Fruit fly (Drosophila melanogaster) whole organism, embryonic: ENCODE measurements around the gene CG6409.

ENCODE experiments used
- Abd-B ChIP-seq: fragments of 200-800 bp; sonication (Bioruptor generic); optimal IDR thresholded peaks from 2 replicates; lab custom pipeline; 2018; ENCODE audit warnings: missing biosample characterization, mild to moderate bottlenecking, missing genetic modification characterization, moderate library complexity
- Adf1 ChIP-seq: fragments of 200-800 bp; sonication (Bioruptor generic); IDR thresholded peaks from 2 replicates; pipeline ENCODE4 v1.3.6; 2022; ENCODE audit warnings: missing biosample characterization, missing genetic modification characterization
- CG10462 ChIP-seq: fragments of 200-800 bp; sonication (Bioruptor generic); optimal IDR thresholded peaks from 2 replicates; lab custom pipeline; 2016; ENCODE audit warnings: missing biosample characterization, missing genetic modification characterization
- CG12769 ChIP-seq: fragments of 200-800 bp; sonication (Bioruptor generic); optimal IDR thresholded peaks from 2 replicates; lab custom pipeline; 2019; ENCODE audit warnings: missing biosample characterization, mild to moderate bottlenecking, missing genetic modification characterization, moderate library complexity
- CG13894 ChIP-seq: fragments of 200-800 bp; sonication (Bioruptor generic); optimal IDR thresholded peaks from 3 replicates; lab custom pipeline; 2018; ENCODE audit warnings: missing biosample characterization, mild to moderate bottlenecking, missing genetic modification characterization, moderate library complexity
- CG15011 ChIP-seq: fragments of 200-800 bp; sonication (Bioruptor generic); optimal IDR thresholded peaks from 3 replicates; lab custom pipeline; 2018; ENCODE audit warnings: missing biosample characterization, mild to moderate bottlenecking, missing genetic modification characterization
- CG1602 ChIP-seq: fragments of 200-800 bp; sonication (Bioruptor generic); optimal IDR thresholded peaks from 3 replicates; lab custom pipeline; 2016; ENCODE audit warnings: missing biosample characterization, missing genetic modification characterization
- CG16779 ChIP-seq: fragments of 200-800 bp; sonication (Bioruptor generic); IDR thresholded peaks from 2 replicates; pipeline ENCODE4 v1.3.6; 2022; ENCODE audit warnings: missing biosample characterization, missing genetic modification characterization
- CG16813 ChIP-seq: fragments of 200-800 bp; sonication (Bioruptor generic); IDR thresholded peaks from 3 replicates; pipeline ENCODE4 v1.3.6; 2022; ENCODE audit warnings: missing biosample characterization, missing genetic modification characterization; ENCODE audit not compliant: partially characterized antibody
- CG16815 ChIP-seq: fragments of 200-800 bp; sonication (Bioruptor generic); optimal IDR thresholded peaks from 3 replicates; lab custom pipeline; 2017; ENCODE audit warnings: missing biosample characterization, mild to moderate bottlenecking, missing genetic modification characterization
- CG17361 ChIP-seq: fragments of 200-800 bp; sonication (Bioruptor generic); IDR thresholded peaks from 3 replicates; pipeline ENCODE4 v1.3.6; 2022; ENCODE audit warnings: missing biosample characterization, missing genetic modification characterization
- CG18011 ChIP-seq: fragments of 200-800 bp; sonication (Bioruptor generic); optimal IDR thresholded peaks from 2 replicates; lab custom pipeline; 2017; ENCODE audit warnings: missing biosample characterization, missing genetic modification characterization, mild to moderate bottlenecking, moderate library complexity, missing genotype
- CG18476 ChIP-seq: fragments of 200-800 bp; sonication (Bioruptor generic); optimal IDR thresholded peaks from 2 replicates; lab custom pipeline; 2016; ENCODE audit warnings: missing biosample characterization, mild to moderate bottlenecking, missing genetic modification characterization
- CG2889 ChIP-seq: fragments of 200-800 bp; sonication (Bioruptor generic); IDR thresholded peaks from 3 replicates; pipeline ENCODE4 v1.3.6; 2022; ENCODE audit warnings: missing biosample characterization, missing genetic modification characterization
- CG42726 ChIP-seq: fragments of 200-800 bp; sonication (Bioruptor generic); IDR thresholded peaks from 2 replicates; pipeline ENCODE4 v1.3.6; 2022; ENCODE audit warnings: missing biosample characterization, missing genetic modification characterization; ENCODE audit not compliant: partially characterized antibody
- CG4404 ChIP-seq: fragments of 200-800 bp; sonication (Bioruptor generic); IDR thresholded peaks from 2 replicates; pipeline ENCODE4 v1.3.6; 2022; ENCODE audit warnings: missing biosample characterization, missing genetic modification characterization
- CG6272 ChIP-seq: fragments of 200-800 bp; sonication (Bioruptor generic); IDR thresholded peaks from 2 replicates; pipeline ENCODE4 v1.3.6; 2022; ENCODE audit warnings: missing biosample characterization, missing genetic modification characterization
- CG6683 ChIP-seq: fragments of 200-800 bp; sonication (Bioruptor generic); optimal IDR thresholded peaks from 2 replicates; lab custom pipeline; 2017; ENCODE audit warnings: missing biosample characterization, mild to moderate bottlenecking, missing genetic modification characterization, missing genetic modification reagents
- CG6689 ChIP-seq: fragments of 200-800 bp; sonication (Bioruptor generic); IDR thresholded peaks from 2 replicates; pipeline ENCODE4 v1.3.6; 2022; ENCODE audit warnings: missing biosample characterization, missing genetic modification characterization
- CG8281 ChIP-seq: fragments of 200-800 bp; sonication (Bioruptor generic); optimal IDR thresholded peaks from 2 replicates; lab custom pipeline; 2018; ENCODE audit warnings: missing biosample characterization, mild to moderate bottlenecking, missing genetic modification characterization, moderate library complexity
- CG8765 ChIP-seq: fragments of 200-800 bp; sonication (Bioruptor generic); IDR thresholded peaks from 2 replicates; pipeline ENCODE4 v1.3.6; 2022; ENCODE audit warnings: missing biosample characterization, missing genetic modification characterization
- CG9727 ChIP-seq: fragments of 200-800 bp; sonication (Bioruptor generic); optimal IDR thresholded peaks from 3 replicates; lab custom pipeline; 2017; ENCODE audit warnings: missing biosample characterization, mild to moderate bottlenecking, missing genetic modification characterization
- Chrac-16 ChIP-seq: fragments of 200-800 bp; sonication (Bioruptor generic); optimal IDR thresholded peaks from 3 replicates; lab custom pipeline; 2016; ENCODE audit warnings: missing biosample characterization, missing genetic modification characterization
- Elba2 ChIP-seq: fragments of 200-800 bp; sonication (Bioruptor generic); optimal IDR thresholded peaks from 3 replicates; lab custom pipeline; 2016; ENCODE audit warnings: missing biosample characterization, missing genetic modification characterization
- Fer2 ChIP-seq: fragments of 200-800 bp; sonication (Bioruptor generic); optimal IDR thresholded peaks from 2 replicates; lab custom pipeline; 2018; ENCODE audit warnings: missing biosample characterization, mild to moderate bottlenecking, missing genetic modification characterization, moderate library complexity
- Hsf ChIP-seq: fragments of 200-800 bp; sonication (Bioruptor generic); optimal IDR thresholded peaks from 3 replicates; lab custom pipeline; 2016; ENCODE audit warnings: missing biosample characterization, missing genetic modification characterization
- Lhr ChIP-seq: fragments of 200-800 bp; sonication (Bioruptor generic); optimal IDR thresholded peaks from 3 replicates; lab custom pipeline; 2017; ENCODE audit warnings: mild to moderate bottlenecking, missing biosample characterization, missing genetic modification reagents, missing genetic modification characterization
- MBD-R2 ChIP-seq: fragments of 200-800 bp; sonication (Bioruptor generic); IDR thresholded peaks from 2 replicates; pipeline ENCODE4 v1.3.6; 2022; ENCODE audit warnings: missing biosample characterization, missing genetic modification characterization
- MESR4 ChIP-seq: fragments of 200-800 bp; sonication (Bioruptor generic); optimal IDR thresholded peaks from 2 replicates; lab custom pipeline; 2018; ENCODE audit warnings: missing biosample characterization, mild to moderate bottlenecking, missing genetic modification characterization, moderate library complexity
- Nf-YA ChIP-seq: fragments of 200-800 bp; sonication (Bioruptor generic); IDR thresholded peaks from 2 replicates; pipeline ENCODE4 v1.3.6; 2022; ENCODE audit warnings: missing biosample characterization, missing genetic modification characterization
- Oli ChIP-seq: fragments of 200-800 bp; sonication (Bioruptor generic); optimal IDR thresholded peaks from 2 replicates; lab custom pipeline; 2018; ENCODE audit warnings: missing biosample characterization, mild to moderate bottlenecking, missing genetic modification characterization, moderate library complexity
- amos ChIP-seq: fragments of 200-800 bp; sonication (Bioruptor generic); IDR thresholded peaks from 2 replicates; pipeline ENCODE4 v1.3.6; 2022; ENCODE audit warnings: missing biosample characterization, missing genetic modification characterization; ENCODE audit not compliant: partially characterized antibody
- br ChIP-seq: fragments of >200 bp; optimal IDR thresholded peaks from 2 replicates; lab custom pipeline; 2017
- cad ChIP-seq: fragments of >200 bp; optimal IDR thresholded peaks from 2 replicates; lab custom pipeline; 2017; ENCODE audit warnings: missing biosample characterization, missing genetic modification characterization
- danr ChIP-seq: fragments of 200-800 bp; sonication (Bioruptor generic); IDR thresholded peaks from 2 replicates; pipeline ENCODE4 v1.3.6; 2022; ENCODE audit warnings: missing biosample characterization, missing genetic modification characterization
- disco-r ChIP-seq: fragments of 200-800 bp; sonication (Bioruptor generic); optimal IDR thresholded peaks from 2 replicates; lab custom pipeline; 2016; ENCODE audit warnings: missing biosample characterization, missing genetic modification characterization
- esg ChIP-seq: fragments of 200-800 bp; sonication (Bioruptor generic); conservative IDR thresholded peaks from 2 replicates; pipeline ENCODE4 v1.3.6; 2022; ENCODE audit warnings: missing biosample characterization, missing genetic modification characterization
- fd96Cb ChIP-seq: fragments of 200-800 bp; sonication (Bioruptor generic); optimal IDR thresholded peaks from 2 replicates; lab custom pipeline; 2018; ENCODE audit warnings: missing biosample characterization, mild to moderate bottlenecking, missing genetic modification characterization, moderate library complexity
- gce ChIP-seq: fragments of 200-800 bp; sonication (Bioruptor generic); IDR thresholded peaks from 3 replicates; pipeline ENCODE4 v1.3.6; 2022; ENCODE audit warnings: missing biosample characterization, missing genetic modification characterization
- kay ChIP-seq: fragments of 200-800 bp; sonication (Bioruptor generic); optimal IDR thresholded peaks from 2 replicates; lab custom pipeline; 2016; ENCODE audit warnings: missing biosample characterization, missing genetic modification characterization
- lbe ChIP-seq: fragments of 200-800 bp; sonication (Bioruptor generic); optimal IDR thresholded peaks from 2 replicates; lab custom pipeline; 2016; ENCODE audit warnings: missing biosample characterization, mild to moderate bottlenecking, missing genetic modification characterization
- mld ChIP-seq: fragments of 200-800 bp; sonication (Bioruptor generic); IDR thresholded peaks from 3 replicates; pipeline ENCODE4 v1.3.6; 2022; ENCODE audit warnings: missing biosample characterization, missing genetic modification characterization; ENCODE audit not compliant: partially characterized antibody
- org-1 ChIP-seq: fragments of 200-800 bp; sonication (Bioruptor generic); optimal IDR thresholded peaks from 2 replicates; lab custom pipeline; 2017; ENCODE audit warnings: missing biosample characterization, missing genetic modification characterization
- prd ChIP-seq, 3 experiments: fragments of >200 bp in 2 of 3; fragments of 200-800 bp in 1 of 3; sonication (Bioruptor generic) in 1 of 3; optimal IDR thresholded peaks in 2 of 3; IDR thresholded peaks in 1 of 3; 2 replicates in 2 of 3; 3 replicates in 1 of 3; pipeline versions ENCODE4 v1.3.6 to Lab custom; 2017 to 2022; ENCODE audit warnings: missing biosample characterization in 1 of 3, missing genetic modification characterization in 1 of 3
- repo ChIP-seq: fragments of 200-800 bp; sonication (Bioruptor generic); optimal IDR thresholded peaks from 2 replicates; lab custom pipeline; 2016; ENCODE audit warnings: missing biosample characterization, missing genetic modification characterization
- schlank ChIP-seq: fragments of 200-800 bp; sonication (Bioruptor generic); optimal IDR thresholded peaks from 2 replicates; lab custom pipeline; 2018; ENCODE audit warnings: missing biosample characterization, mild to moderate bottlenecking, missing genetic modification characterization
- sr ChIP-seq: fragments of 200-800 bp; sonication (Bioruptor generic); IDR thresholded peaks from 3 replicates; pipeline ENCODE4 v1.3.6; 2022; ENCODE audit warnings: missing biosample characterization, missing genetic modification characterization
- vvl ChIP-seq: fragments of 200-800 bp; sonication (Bioruptor generic); IDR thresholded peaks from 2 replicates; pipeline ENCODE4 v1.3.6; 2022; ENCODE audit warnings: missing biosample characterization, missing genetic modification characterization

CG6409 gene

DNA sequence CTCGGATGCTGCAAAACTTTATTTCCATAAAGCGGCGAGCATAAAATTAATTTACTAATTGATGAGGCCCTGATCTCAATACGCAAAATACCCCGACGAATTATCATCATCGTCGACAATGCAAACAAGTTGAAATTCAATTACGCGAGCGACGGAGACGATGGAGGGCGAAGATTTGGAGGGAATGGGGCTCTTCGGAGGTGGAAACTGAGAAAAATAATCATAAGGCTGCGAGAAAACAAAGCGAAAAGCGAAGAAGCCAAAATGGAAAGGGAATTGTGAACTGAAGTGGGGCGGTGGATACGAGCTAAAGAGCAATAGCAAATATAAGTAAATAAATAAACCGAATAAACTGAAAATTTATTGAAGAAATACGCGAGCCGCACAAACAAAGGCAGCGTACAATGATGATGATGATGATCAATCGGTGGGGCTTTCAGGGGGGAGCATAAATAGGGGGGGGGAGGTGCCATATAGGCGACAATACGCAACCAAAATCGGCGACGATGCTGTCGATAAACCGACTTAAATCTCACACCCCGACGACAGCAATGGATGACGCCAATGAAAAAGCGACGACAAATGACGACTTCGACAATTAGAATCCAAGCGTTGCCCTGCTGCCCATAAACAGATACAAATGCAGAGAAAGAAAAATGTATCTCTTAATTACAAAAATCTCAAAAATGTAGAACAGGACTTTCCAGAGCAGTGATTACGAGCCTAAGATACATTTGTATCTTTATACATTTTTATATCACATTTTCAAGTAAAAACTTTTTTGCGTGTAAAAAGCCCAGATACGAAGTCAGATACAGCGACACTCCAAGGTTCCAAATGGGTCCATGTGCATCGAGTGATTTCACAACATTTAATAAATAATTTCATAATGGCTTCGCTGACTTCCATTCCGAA lies 44.1 kb downstream of the CG6409 start (continued):
- TF ChIP-seq CG9727 (GFP tag; lab: Kevin White, UChicago) (peak; percentile 37), gce (GFP tag; lab: Robert Waterston, UW) (peak; percentile 46; the same call in 1 of the 3 replicates), org-1 (GFP tag; lab: Kevin White, UChicago) (peak; percentile 36), Abd-B (GFP tag; lab: Kevin White, UChicago) (peak; percentile 61), CG17361 (GFP tag; lab: Robert Waterston, UW) (peak; percentile 57; the same call in 1 of the 3 replicates), CG18011 (GFP tag; lab: Kevin White, UChicago) (peak; percentile 38), amos (GFP tag; lab: Robert Waterston, UW) (no peak), CG6272 (GFP tag; lab: Robert Waterston, UW) (peak; percentile 31; the same call in 1 of the 2 replicates), CG16815 (GFP tag; lab: Kevin White, UChicago) (peak; percentile 5), CG8281 (tag; lab: Kevin White, UChicago) (no peak), CG2889 (GFP tag; lab: Robert Waterston, UW) (0 out of 3 replicates have a peak, but pooled peaks have one; percentile 28), br (no peak), cad (GFP tag; lab: Kevin White, UChicago) (no peak), CG6683 (GFP tag; lab: Kevin White, UChicago) (peak; percentile 27), CG10462 (GFP tag; lab: Kevin White, UChicago) (no peak), Adf1 (no peak; the same call in 1 of the 2 replicates), CG13894 (tag; lab: Kevin White, UChicago) (peak; percentile 26), esg (GFP tag; lab: Robert Waterston, UW) (peak; percentile 79), disco-r (GFP tag; lab: Kevin White, UChicago) (peak; percentile 32), CG1602 (GFP tag; lab: Kevin White, UChicago) (peak; percentile 22), CG42726 (GFP tag; lab: Robert Waterston, UW) (no peak), Nf-YA (GFP tag; lab: Robert Waterston, UW) (0 out of 2 replicates have a peak, but pooled peaks have one; percentile 37), fd96Cb (peak; percentile 56), Elba2 (GFP tag; lab: Kevin White, UChicago) (no peak), Hsf (peak; percentile 61), Chrac-16 (GFP tag; lab: Kevin White, UChicago) (peak; percentile 37), sr (peak; percentile 53; the same call in 1 of the 3 replicates), lbe (GFP tag; lab: Kevin White, UChicago) (peak; percentile 56), danr (GFP tag; lab: Robert Waterston, UW) (peak; percentile 53; the same call in 1 of the 2 replicates), CG16779 (GFP tag; lab: Robert Waterston, UW) (peak; percentile 54; the same call in 1 of the 2 replicates), repo (peak; percentile 37), mld (GFP tag; lab: Robert Waterston, UW) (no peak), Oli (tag; lab: Kevin White, UChicago) (peak; percentile 67), Fer2 (tag; lab: Kevin White, UChicago) (no peak), CG12769 (peak; percentile 10), CG8765 (GFP tag; lab: Robert Waterston, UW) (no peak), CG16813 (GFP tag; lab: Robert Waterston, UW) (no peak), prd (optimal IDR thresholded peaks at IDR 0.05; lab: Kevin White, UChicago) (no peak), prd (GFP tag; IDR thresholded peaks at IDR 0.05; lab: Robert Waterston, UW) (peak; percentile 77), MBD-R2 (GFP tag; lab: Robert Waterston, UW) (peak; percentile 29; the same call in 1 of the 2 replicates), Lhr (GFP tag; lab: Kevin White, UChicago) (no peak), kay (GFP tag; lab: Kevin White, UChicago) (peak; percentile 17), CG4404 (GFP tag; lab: Robert Waterston, UW) (no peak), MESR4 (GFP tag; lab: Kevin White, UChicago) (no peak), CG15011 (GFP tag; lab: Kevin White, UChicago) (peak; percentile 23), schlank (no peak), CG18476 (GFP tag; lab: Kevin White, UChicago) (peak; percentile 18), CG6689 (GFP tag; lab: Robert Waterston, UW) (peak; percentile 68), vvl (GFP tag; lab: Robert Waterston, UW) (peak; percentile 83)
